Fruit fly (Drosophila melanogaster) whole organism, embryonic: ENCODE measurements around the gene CG33772.

Experiments
- Asciz ChIP-seq: fragments of 200-800 bp; sonication (Bioruptor generic); optimal IDR thresholded peaks from 2 replicates; lab custom pipeline; 2017; ENCODE audit warnings: missing biosample characterization, mild to moderate bottlenecking, missing genetic modification characterization, missing genetic modification reagents
- B-H1 ChIP-seq: fragments of 200-800 bp; sonication (Bioruptor generic); IDR thresholded peaks from 3 replicates; pipeline ENCODE4 v1.3.6; 2022; ENCODE audit warnings: missing biosample characterization, missing genetic modification characterization
- Blimp-1 ChIP-seq: fragments of 200-800 bp; sonication (Bioruptor generic); optimal IDR thresholded peaks from 3 replicates; lab custom pipeline; 2018; ENCODE audit warnings: missing biosample characterization, missing genetic modification characterization, mild to moderate bottlenecking, moderate library complexity, missing genetic modification reagents
- CG12104 ChIP-seq: fragments of 200-800 bp; sonication (Bioruptor generic); optimal IDR thresholded peaks from 3 replicates; lab custom pipeline; 2016; ENCODE audit warnings: missing biosample characterization, missing genetic modification characterization
- CG12744 ChIP-seq: fragments of 200-800 bp; sonication (Bioruptor generic); optimal IDR thresholded peaks from 2 replicates; lab custom pipeline; 2016; ENCODE audit warnings: missing biosample characterization, missing genetic modification characterization
- CG13894 ChIP-seq: fragments of 200-800 bp; sonication (Bioruptor generic); optimal IDR thresholded peaks from 3 replicates; lab custom pipeline; 2018; ENCODE audit warnings: missing biosample characterization, mild to moderate bottlenecking, missing genetic modification characterization, moderate library complexity
- CG15269 ChIP-seq: fragments of 200-800 bp; sonication (Bioruptor generic); optimal IDR thresholded peaks from 2 replicates; lab custom pipeline; 2018; ENCODE audit warnings: missing biosample characterization, mild to moderate bottlenecking, missing genetic modification characterization, moderate library complexity
- CG1603 ChIP-seq: fragments of 200-800 bp; sonication (Bioruptor generic); optimal IDR thresholded peaks from 2 replicates; lab custom pipeline; 2019; ENCODE audit warnings: missing biosample characterization, mild to moderate bottlenecking, missing genetic modification characterization, moderate library complexity
- CG16815 ChIP-seq: fragments of 200-800 bp; sonication (Bioruptor generic); optimal IDR thresholded peaks from 3 replicates; lab custom pipeline; 2017; ENCODE audit warnings: missing biosample characterization, mild to moderate bottlenecking, missing genetic modification characterization
- CG17612 ChIP-seq: fragments of 200-800 bp; sonication (Bioruptor generic); IDR thresholded peaks from 2 replicates; pipeline ENCODE4 v1.3.6; 2022; ENCODE audit warnings: missing biosample characterization, missing genetic modification characterization
- CG18599 ChIP-seq: fragments of 200-800 bp; sonication (Bioruptor generic); optimal IDR thresholded peaks from 3 replicates; lab custom pipeline; 2017; ENCODE audit warnings: missing biosample characterization, missing genetic modification characterization, mild to moderate bottlenecking, moderate library complexity, missing genetic modification reagents
- CG2678 ChIP-seq: fragments of 200-800 bp; sonication (Bioruptor generic); optimal IDR thresholded peaks from 3 replicates; lab custom pipeline; 2019; ENCODE audit warnings: missing biosample characterization, mild to moderate bottlenecking, missing genetic modification characterization, moderate library complexity
- CG3065 ChIP-seq: fragments of 200-800 bp; sonication (Bioruptor generic); optimal IDR thresholded peaks from 2 replicates; lab custom pipeline; 2016; ENCODE audit warnings: missing biosample characterization, missing genetic modification characterization
- CG3163 ChIP-seq: fragments of 200-800 bp; sonication (Bioruptor generic); optimal IDR thresholded peaks from 3 replicates; lab custom pipeline; 2016; ENCODE audit warnings: missing biosample characterization, missing genetic modification characterization
- CG4730 ChIP-seq: fragments of 200-800 bp; sonication (Bioruptor generic); IDR thresholded peaks from 2 replicates; pipeline ENCODE4 v1.3.6; 2022; ENCODE audit warnings: missing biosample characterization, missing genetic modification characterization
- CG7357 ChIP-seq: fragments of 200-800 bp; sonication (Bioruptor generic); IDR thresholded peaks from 3 replicates; pipeline ENCODE4 v1.3.6; 2022; ENCODE audit warnings: missing biosample characterization, missing genetic modification characterization
- CG7839 ChIP-seq: fragments of 200-800 bp; sonication (Bioruptor generic); optimal IDR thresholded peaks from 3 replicates; lab custom pipeline; 2018; ENCODE audit warnings: missing biosample characterization, mild to moderate bottlenecking, missing genetic modification characterization, moderate library complexity
- CG8765 ChIP-seq: fragments of 200-800 bp; sonication (Bioruptor generic); IDR thresholded peaks from 2 replicates; pipeline ENCODE4 v1.3.6; 2022; ENCODE audit warnings: missing biosample characterization, missing genetic modification characterization
- CTCF ChIP-seq: fragments of 200-800 bp; sonication (Bioruptor generic); optimal IDR thresholded peaks from 2 replicates; lab custom pipeline; 2017; ENCODE audit warnings: missing biosample characterization, mild to moderate bottlenecking, missing genetic modification characterization, moderate library complexity
- D19A ChIP-seq: fragments of 200-800 bp; optimal IDR thresholded peaks from 3 replicates; lab custom pipeline; 2019; ENCODE audit warnings: missing biosample characterization, mild to moderate bottlenecking, missing genetic modification characterization, moderate library complexity
- Dref ChIP-seq: fragments of 200-800 bp; sonication (Bioruptor generic); IDR thresholded peaks from 2 replicates; pipeline ENCODE4 v1.3.6; 2022; ENCODE audit warnings: missing biosample characterization, missing genetic modification characterization
- Ets65A ChIP-seq: fragments of 200-800 bp; sonication (Bioruptor generic); peaks from one replicate; lab custom pipeline; 2016; ENCODE audit warnings: missing biosample characterization, missing genetic modification characterization
- H2.0 ChIP-seq: fragments of 200-800 bp; sonication (Bioruptor generic); IDR thresholded peaks from 2 replicates; pipeline ENCODE4 v1.3.6; 2022; ENCODE audit warnings: missing biosample characterization, missing genetic modification characterization
- HHEX ChIP-seq: fragments of 200-800 bp; sonication (Bioruptor generic); optimal IDR thresholded peaks from 3 replicates; lab custom pipeline; 2017; ENCODE audit warnings: missing biosample characterization, mild to moderate bottlenecking, missing genetic modification characterization, missing genetic modification reagents
- HLH54F ChIP-seq: fragments of 200-800 bp; sonication (Bioruptor generic); optimal IDR thresholded peaks from 3 replicates; lab custom pipeline; 2016; ENCODE audit warnings: missing biosample characterization, missing genetic modification characterization
- HLHmδ ChIP-seq: fragments of 200-800 bp; sonication (Bioruptor generic); optimal IDR thresholded peaks from 2 replicates; lab custom pipeline; 2018; ENCODE audit warnings: missing biosample characterization, mild to moderate bottlenecking, missing genetic modification characterization, moderate library complexity
- Hsf ChIP-seq: fragments of 200-800 bp; sonication (Bioruptor generic); optimal IDR thresholded peaks from 3 replicates; lab custom pipeline; 2016; ENCODE audit warnings: missing biosample characterization, missing genetic modification characterization
- Nf-YB ChIP-seq: fragments of 200-800 bp; sonication (Bioruptor generic); optimal IDR thresholded peaks from 3 replicates; lab custom pipeline; 2019; ENCODE audit warnings: missing biosample characterization, mild to moderate bottlenecking, missing genetic modification characterization, moderate library complexity
- Ssrp ChIP-seq: fragments of 200-800 bp; sonication (Bioruptor generic); optimal IDR thresholded peaks from 2 replicates; lab custom pipeline; 2018; ENCODE audit warnings: missing biosample characterization, mild to moderate bottlenecking, missing genetic modification characterization, moderate library complexity
- TFAM ChIP-seq: fragments of 200-800 bp; sonication (Bioruptor generic); optimal IDR thresholded peaks from 2 replicates; lab custom pipeline; 2017; ENCODE audit warnings: missing biosample characterization, missing genetic modification characterization, inconsistent platforms
- Xbp1 ChIP-seq: fragments of 200-800 bp; sonication (Bioruptor generic); optimal IDR thresholded peaks from 3 replicates; lab custom pipeline; 2016; ENCODE audit warnings: missing biosample characterization, mild to moderate bottlenecking, missing genetic modification characterization
- abd-A ChIP-seq: fragments of 200-800 bp; sonication (Bioruptor generic); optimal IDR thresholded peaks from 3 replicates; lab custom pipeline; 2019; ENCODE audit warnings: missing biosample characterization, mild to moderate bottlenecking, missing genetic modification characterization, moderate library complexity
- ara ChIP-seq: fragments of 200-800 bp; sonication (Bioruptor generic); IDR thresholded peaks from 2 replicates; pipeline ENCODE4 v1.3.6; 2022; ENCODE audit warnings: missing biosample characterization, missing genetic modification characterization
- bsh ChIP-seq, 2 experiments: fragments of 200-800 bp; sonication (Bioruptor generic); optimal IDR thresholded peaks; 2 replicates each; lab custom pipeline; 2017 to 2018; ENCODE audit warnings: mild to moderate bottlenecking in 2 of 2, missing biosample characterization in 2 of 2, missing genetic modification characterization in 2 of 2, moderate library complexity in 1 of 2
- chm ChIP-seq: fragments of 200-800 bp; sonication (Bioruptor generic); IDR thresholded peaks from 2 replicates; pipeline ENCODE4 v1.3.6; 2022; ENCODE audit warnings: missing biosample characterization, missing genetic modification characterization
- esg ChIP-seq: fragments of 200-800 bp; sonication (Bioruptor generic); conservative IDR thresholded peaks from 2 replicates; pipeline ENCODE4 v1.3.6; 2022; ENCODE audit warnings: missing biosample characterization, missing genetic modification characterization
- eve ChIP-seq, 2 experiments: fragments of >200 bp; optimal IDR thresholded peaks; 2 replicates each; lab custom pipeline; 2017; ENCODE audit warnings: missing biosample characterization in 2 of 2, missing genetic modification characterization in 2 of 2
- ewg ChIP-seq: fragments of 200-800 bp; sonication (Bioruptor generic); optimal IDR thresholded peaks from 3 replicates; lab custom pipeline; 2017; ENCODE audit warnings: mild to moderate bottlenecking, missing biosample characterization, missing genetic modification reagents, missing genetic modification characterization
- fd96Cb ChIP-seq: fragments of 200-800 bp; sonication (Bioruptor generic); optimal IDR thresholded peaks from 2 replicates; lab custom pipeline; 2018; ENCODE audit warnings: missing biosample characterization, mild to moderate bottlenecking, missing genetic modification characterization, moderate library complexity
- grau ChIP-seq: fragments of 200-800 bp; optimal IDR thresholded peaks from 3 replicates; lab custom pipeline; 2019; ENCODE audit warnings: missing biosample characterization, mild to moderate bottlenecking, missing genetic modification characterization, moderate library complexity
- ind ChIP-seq: fragments of 200-800 bp; sonication (Bioruptor generic); optimal IDR thresholded peaks from 3 replicates; lab custom pipeline; 2016; ENCODE audit warnings: missing biosample characterization, missing genetic modification characterization
- jigr1 ChIP-seq: fragments of 200-800 bp; sonication (Bioruptor generic); IDR thresholded peaks from 3 replicates; pipeline ENCODE4 v1.3.6; 2022; ENCODE audit warnings: missing biosample characterization, missing genetic modification characterization
- lab ChIP-seq: fragments of 200-800 bp; sonication (Bioruptor generic); optimal IDR thresholded peaks from 3 replicates; lab custom pipeline; 2017; ENCODE audit warnings: missing biosample characterization, missing genetic modification characterization, mild to moderate bottlenecking, moderate library complexity, missing genetic modification reagents
- mam ChIP-seq: fragments of 200-800 bp; sonication (Bioruptor generic); optimal IDR thresholded peaks from 3 replicates; lab custom pipeline; 2016; ENCODE audit warnings: missing biosample characterization, missing genetic modification characterization
- sc ChIP-seq, 3 experiments: fragments of >200 bp in 2 of 3; fragments of 200-800 bp in 1 of 3; sonication (Bioruptor generic) in 1 of 3; optimal IDR thresholded peaks; 2 replicates in 2 of 3; 3 replicates in 1 of 3; lab custom pipeline; 2017; ENCODE audit warnings: mild to moderate bottlenecking in 1 of 3, missing biosample characterization in 1 of 3, missing genetic modification characterization in 1 of 3, missing genetic modification reagents in 1 of 3
- scrt ChIP-seq: fragments of 200-800 bp; sonication (Bioruptor generic); optimal IDR thresholded peaks from 2 replicates; lab custom pipeline; 2018; ENCODE audit warnings: missing biosample characterization, mild to moderate bottlenecking, missing genetic modification characterization, moderate library complexity
- vnd ChIP-seq: fragments of 200-800 bp; sonication (Bioruptor generic); IDR thresholded peaks from 3 replicates; pipeline ENCODE4 v1.3.6; 2022; ENCODE audit warnings: missing biosample characterization, missing genetic modification characterization; ENCODE audit not compliant: partially characterized antibody
- vvl ChIP-seq: fragments of 200-800 bp; sonication (Bioruptor generic); IDR thresholded peaks from 2 replicates; pipeline ENCODE4 v1.3.6; 2022; ENCODE audit warnings: missing biosample characterization, missing genetic modification characterization
- zfh1 ChIP-seq: fragments of 200-800 bp; sonication (Bioruptor generic); IDR thresholded peaks from 3 replicates; pipeline ENCODE4 v1.3.6; 2022; ENCODE audit warnings: missing biosample characterization, missing genetic modification characterization
- zfh2 ChIP-seq: fragments of 200-800 bp; sonication (Bioruptor generic); optimal IDR thresholded peaks from 2 replicates; lab custom pipeline; 2016; ENCODE audit warnings: missing biosample characterization, missing genetic modification characterization

The CG33772 gene

DNA sequence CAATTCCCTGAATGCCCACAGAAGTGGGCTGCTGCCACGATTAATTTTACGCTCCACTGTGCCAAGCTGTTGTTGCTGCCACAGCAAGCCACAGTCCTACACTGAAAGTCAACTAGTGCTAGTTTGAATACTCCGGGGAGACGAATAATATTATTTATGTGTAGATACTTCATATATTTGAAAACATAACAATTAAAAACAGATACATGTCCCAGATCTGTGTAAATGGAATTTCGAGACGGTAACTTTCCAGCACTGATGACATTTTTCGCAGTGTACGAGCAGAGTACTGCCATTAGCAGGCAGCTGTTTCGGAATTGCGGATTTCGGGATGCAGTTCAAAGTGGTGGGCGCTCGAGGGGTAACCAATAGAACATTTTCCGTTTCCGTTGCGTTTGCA is 12.8 kb upstream of the CG33772 start (continued):
- no peak for TF ChIP-seq chm (GFP tag; lab: Robert Waterston, UW)
- peak; percentile 31 for TF ChIP-seq CG16815 (GFP tag; lab: Kevin White, UChicago)
- peak; percentile 62 for TF ChIP-seq CG1603
- TF ChIP-seq CG8765 (GFP tag; lab: Robert Waterston, UW): peak; percentile 24; the same call in 1 of the 2 replicates
- TF ChIP-seq Xbp1 (GFP tag; lab: Kevin White, UChicago): peak; percentile 34
- no peak for TF ChIP-seq Nf-YB (GFP tag; lab: Kevin White, UChicago)
- TF ChIP-seq zfh2 (GFP tag; lab: Kevin White, UChicago): no peak
- TF ChIP-seq CG12744: no peak
- TF ChIP-seq lab: peak; percentile 39
- TF ChIP-seq H2.0 (GFP tag; lab: Robert Waterston, UW): 0 out of 2 replicates have a peak, but pooled peaks have one; percentile 9
- TF ChIP-seq zfh1 (GFP tag; lab: Robert Waterston, UW): peak; percentile 55; the same call in 1 of the 3 replicates
- TF ChIP-seq Ssrp (tag; lab: Kevin White, UChicago): peak; percentile 45
- no peak for TF ChIP-seq TFAM (GFP tag; lab: Kevin White, UChicago)
- TF ChIP-seq CG2678 (tag; lab: Kevin White, UChicago): peak; percentile 42
- peak; percentile 17 for TF ChIP-seq Hsf
- peak in 1 of 2 experiments; percentile 40 for TF ChIP-seq eve (GFP tag; optimal IDR thresholded peaks at IDR 0.05; lab: Kevin White, UChicago)
- peak; percentile 0 for TF ChIP-seq ewg
- TF ChIP-seq abd-A (tag; lab: Kevin White, UChicago): no peak
- no peak for TF ChIP-seq grau (tag; lab: Kevin White, UChicago)
- TF ChIP-seq CG15269 (tag; lab: Kevin White, UChicago): peak; percentile 28
- TF ChIP-seq CTCF: no peak
- TF ChIP-seq CG18599: peak; percentile 20
- TF ChIP-seq Asciz (GFP tag; lab: Kevin White, UChicago): no peak
- TF ChIP-seq HLH54F: peak; percentile 0
- TF ChIP-seq Dref (GFP tag; lab: Robert Waterston, UW): no peak
- TF ChIP-seq CG12104: no peak
- 0 out of 2 replicates have a peak, but pooled peaks have one; percentile 35 for TF ChIP-seq ara (GFP tag; lab: Robert Waterston, UW)
- peak; percentile 13 for TF ChIP-seq HHEX
- TF ChIP-seq fd96Cb (tag; lab: Kevin White, UChicago): peak; percentile 25
- no peak for TF ChIP-seq scrt (GFP tag; lab: Kevin White, UChicago)
- TF ChIP-seq CG3163 (GFP tag; lab: Kevin White, UChicago): no peak
- no peak for TF ChIP-seq CG3065 (GFP tag; lab: Kevin White, UChicago)
- TF ChIP-seq D19A (tag; lab: Kevin White, UChicago): peak; percentile 17
- TF ChIP-seq Blimp-1: peak; percentile 40
- TF ChIP-seq CG4730 (GFP tag; lab: Robert Waterston, UW): no peak
- TF ChIP-seq vnd (GFP tag; lab: Robert Waterston, UW): no peak
- TF ChIP-seq bsh (GFP tag; optimal IDR thresholded peaks at IDR 0.05; lab: Kevin White, UChicago): peak in 1 of 2 experiments; percentile 57
- TF ChIP-seq CG13894 (tag; lab: Kevin White, UChicago): no peak
- no peak for TF ChIP-seq sc (optimal IDR thresholded peaks at IDR 0.05; lab: Kevin White, UChicago)
- TF ChIP-seq sc (GFP tag; optimal IDR thresholded peaks at IDR 0.05; lab: Kevin White, UChicago): peak; percentile 2
- 0 out of 2 replicates have a peak, but pooled peaks have one; percentile 13 for TF ChIP-seq esg
- no peak for TF ChIP-seq CG17612 (GFP tag; lab: Robert Waterston, UW)
- 0 out of 2 replicates have a peak, but pooled peaks have one; percentile 32 for TF ChIP-seq vvl (GFP tag; lab: Robert Waterston, UW)
- TF ChIP-seq CG7357: no peak
- TF ChIP-seq B-H1 (GFP tag; lab: Robert Waterston, UW): no peak; the same call in 2 of the 3 replicates
- no peak for TF ChIP-seq HLHmδ
- peak; percentile 92 for TF ChIP-seq Ets65A (GFP tag; lab: Kevin White, UChicago)
- TF ChIP-seq ind: peak; percentile 41
- no peak for TF ChIP-seq jigr1 (GFP tag; lab: Robert Waterston, UW)
- TF ChIP-seq CG7839: peak; percentile 35
- no peak for TF ChIP-seq mam (GFP tag; lab: Kevin White, UChicago)
